Worm (Caenorhabditis elegans) whole organism, late embryonic: ENCODE results near the gene zipt-2.2.

Experiments used
- fkh-6 ChIP-seq: sonication (generic microtip); optimal IDR thresholded peaks from 2 replicates; lab custom pipeline; 2016; ENCODE audit warnings: missing genetic modification characterization, missing compliant biosample characterization
- nfya-1 ChIP-seq: sonication (generic microtip); optimal IDR thresholded peaks from 2 replicates; lab custom pipeline; 2017; ENCODE audit warnings: missing genetic modification characterization, mild to moderate bottlenecking, missing compliant biosample characterization, antibody characterized with exemption, moderate library complexity
- nhr-11 ChIP-seq: fragments of 150-350 bp; optimal IDR thresholded peaks from 2 replicates; lab custom pipeline; 2014; ENCODE audit warnings: missing biosample characterization, missing genetic modification characterization
- syd-9 ChIP-seq: sonication (generic microtip); optimal IDR thresholded peaks from 2 replicates; lab custom pipeline; 2016; ENCODE audit warnings: mild to moderate bottlenecking, missing genetic modification characterization, moderate library complexity, missing compliant biosample characterization

ce11 chrIV:4265951-4266350 is 30.8 kb upstream of the zipt-2.2 start:
- TF ChIP-seq nfya-1 (tag; lab: Kevin White, UChicago) (no peak), fkh-6 (tag; lab: Kevin White, UChicago) (no peak), syd-9 (tag; lab: Kevin White, UChicago) (no peak), nhr-11 (tag; lab: Kevin White, UChicago) (no peak)
